Fruit fly (Drosophila melanogaster) whole organism, pupa: Measurements from ENCODE around the gene CG14221.

Source experiments
- CG12605 ChIP-seq: fragments of 200-800 bp; sonication (Bioruptor generic); IDR thresholded peaks from 2 replicates; pipeline ENCODE4 v1.3.6; 2022; ENCODE audit warnings: missing biosample characterization, missing genetic modification characterization
- CG13204 ChIP-seq: fragments of 200-800 bp; sonication (Bioruptor generic); optimal IDR thresholded peaks from 2 replicates; lab custom pipeline; 2018; ENCODE audit warnings: missing biosample characterization, mild to moderate bottlenecking, missing genetic modification characterization, moderate library complexity
- CG14655 ChIP-seq: fragments of 200-800 bp; sonication (Bioruptor generic); optimal IDR thresholded peaks from 3 replicates; lab custom pipeline; 2017; ENCODE audit warnings: mild to moderate bottlenecking, missing biosample characterization, missing genetic modification reagents, missing genetic modification characterization
- CG17806 ChIP-seq: fragments of 200-800 bp; sonication (Bioruptor generic); optimal IDR thresholded peaks from 2 replicates; lab custom pipeline; 2018; ENCODE audit warnings: missing biosample characterization, mild to moderate bottlenecking, missing genetic modification characterization, moderate library complexity
- CG4496 ChIP-seq: fragments of 200-800 bp; sonication (Bioruptor generic); IDR thresholded peaks from 3 replicates; pipeline ENCODE4 v1.3.6; 2022; ENCODE audit warnings: missing biosample characterization, missing genetic modification characterization
- Ets98B ChIP-seq: fragments of 200-800 bp; sonication (Bioruptor generic); IDR thresholded peaks from 2 replicates; pipeline ENCODE4 v1.3.6; 2022; ENCODE audit warnings: missing biosample characterization, missing genetic modification characterization

- TF ChIP-seq CG14655 (GFP tag; lab: Kevin White, UChicago) (no peak), CG12605 (GFP tag; lab: Robert Waterston, UW) (no peak), CG17806 (tag; lab: Kevin White, UChicago) (no peak), CG4496 (GFP tag; lab: Robert Waterston, UW) (no peak), Ets98B (GFP tag; lab: Robert Waterston, UW) (no peak), CG13204 (no peak)
Observed at dm6 chrX:19590070-19590469, 31.0 kb downstream of the CG14221 start, which contains the start of gene CG14219.
